Fruit fly (Drosophila melanogaster): ENCODE data around the gene ppan.

ppan gene

DNA sequence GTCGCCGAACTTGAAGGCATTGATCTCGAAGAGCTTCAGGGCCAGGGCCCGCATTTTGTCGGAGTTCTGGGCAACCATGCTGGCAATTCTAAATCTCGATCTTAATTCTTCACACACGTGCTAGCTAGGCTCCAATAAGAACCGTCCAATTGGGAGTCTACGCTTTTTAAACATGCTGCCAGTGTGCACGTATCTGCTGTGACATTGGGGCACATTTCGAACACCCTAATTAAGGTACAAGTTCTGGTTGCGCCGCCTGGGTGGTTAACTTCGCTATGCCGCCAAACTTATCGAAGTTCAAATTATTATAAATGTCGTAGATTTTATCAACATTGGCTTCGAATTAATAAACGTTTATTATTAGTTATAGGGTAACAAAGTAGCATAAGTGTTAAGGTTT is 42.9 kb upstream of the ppan start, which contains the start of gene r-l:
TSS of gene r-l (minus strand) at position 179 of the 400 bp plus-strand sequence.
- no peak for TF ChIP-seq N (GFP tag; optimal IDR thresholded peaks at IDR 0.05)
- no peak for TF ChIP-seq Abd-B (GFP tag; optimal IDR thresholded peaks at IDR 0.05)
- TF ChIP-seq fru (GFP tag; optimal IDR thresholded peaks at IDR 0.05), result no peak
- TF ChIP-seq Myc (optimal IDR thresholded peaks at IDR 0.05), result peak; percentile 19
- TF ChIP-seq Hr78 (GFP tag; optimal IDR thresholded peaks at IDR 0.05), result no peak
- TF ChIP-seq pan (optimal IDR thresholded peaks at IDR 0.05), result no peak
- no peak for TF ChIP-seq Rel (GFP tag; optimal IDR thresholded peaks at IDR 0.05)
- TF ChIP-seq Rel (tag; optimal IDR thresholded peaks at IDR 0.05), result peak; percentile 53
- TF ChIP-seq sage (GFP tag; optimal IDR thresholded peaks at IDR 0.05), result no peak
- TF ChIP-seq HLH106 (tag; optimal IDR thresholded peaks at IDR 0.05), result no peak
- TF ChIP-seq CG9705 (GFP tag; optimal IDR thresholded peaks at IDR 0.05), result no peak

DNA sequence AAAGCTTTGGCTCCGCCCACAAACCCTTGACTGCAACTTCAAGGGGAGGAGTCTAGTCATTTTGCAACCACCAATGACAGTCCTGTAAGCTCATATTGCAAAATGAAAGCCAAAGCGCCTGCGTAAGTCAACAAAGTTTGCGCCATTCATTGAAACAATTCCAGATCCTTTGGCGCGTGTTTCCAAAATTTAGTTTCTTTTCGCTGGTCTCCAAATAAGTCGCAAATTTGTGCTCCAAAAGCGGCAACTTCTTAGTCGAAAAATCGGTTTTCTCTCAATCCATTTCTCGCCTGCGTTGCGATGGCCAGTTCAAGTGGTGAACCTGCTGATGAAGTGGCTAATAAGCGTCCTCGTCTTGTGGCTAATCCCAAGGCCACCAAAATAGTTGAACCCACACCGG is 42.3 kb upstream of the ppan start, which contains the start of gene dmrt93B:
TSS of gene dmrt93B (plus strand) at position 301 of the 400 bp plus-strand sequence.
- TF ChIP-seq Sp1 (GFP tag; optimal IDR thresholded peaks at IDR 0.05) (no peak), jim (GFP tag; optimal IDR thresholded peaks at IDR 0.05) (no peak), HLH106 (tag; optimal IDR thresholded peaks at IDR 0.05) (no peak), woc (GFP tag; optimal IDR thresholded peaks at IDR 0.05) (no peak), Dif (GFP tag; optimal IDR thresholded peaks at IDR 0.05; ENCODE audit: partially characterized antibody) (no peak), Hnf4 (GFP tag; optimal IDR thresholded peaks at IDR 0.05) (no peak), h (GFP tag; optimal IDR thresholded peaks at IDR 0.05) (no peak), dsf (GFP tag; optimal IDR thresholded peaks at IDR 0.05; ENCODE audit: borderline replicate concordance) (no peak), Hr78 (GFP tag; optimal IDR thresholded peaks at IDR 0.05) (no peak), GATAd (GFP tag; optimal IDR thresholded peaks at IDR 0.05) (no peak), Jra (GFP tag; optimal IDR thresholded peaks at IDR 0.05) (no peak), foxo (GFP tag; optimal IDR thresholded peaks at IDR 0.05) (no peak), Rel (GFP tag; optimal IDR thresholded peaks at IDR 0.05) (no peak), Rel (tag; optimal IDR thresholded peaks at IDR 0.05) (no peak), fru (GFP tag; optimal IDR thresholded peaks at IDR 0.05) (no peak), rgr (GFP tag; optimal IDR thresholded peaks at IDR 0.05) (no peak), Mio (GFP tag; optimal IDR thresholded peaks at IDR 0.05) (no peak), Myc (optimal IDR thresholded peaks at IDR 0.05) (no peak), usp (GFP tag; optimal IDR thresholded peaks at IDR 0.05) (no peak), CG32264 (GFP tag; optimal IDR thresholded peaks at IDR 0.05) (no peak), psq (GFP tag; optimal IDR thresholded peaks at IDR 0.05) (no peak)

DNA sequence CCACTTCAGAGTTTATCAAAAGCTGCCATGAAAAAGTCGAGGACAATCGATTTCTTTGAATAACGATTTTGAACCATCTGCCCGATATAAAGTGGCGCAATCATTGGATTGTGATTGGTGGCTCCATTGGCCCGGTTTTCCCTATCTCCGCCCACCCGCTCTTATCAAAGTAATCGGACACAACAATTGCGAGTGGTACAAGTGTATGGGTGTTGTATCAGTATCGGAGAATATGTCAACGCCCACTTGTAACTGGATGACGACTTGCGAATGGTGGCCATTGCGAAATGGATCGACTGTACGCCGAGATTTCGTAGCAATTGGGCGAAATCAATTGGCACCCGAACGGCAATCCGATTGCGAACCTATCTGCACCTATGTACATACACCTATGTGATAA is 38.5 kb upstream of the ppan start:
- no peak for TF ChIP-seq usp (GFP tag; optimal IDR thresholded peaks at IDR 0.05)
- TF ChIP-seq dl (GFP tag; optimal IDR thresholded peaks at IDR 0.05; ENCODE audit: insufficient read depth in 1 of 2, partially characterized antibody in 2 of 2), result peak in 1 of 2 experiments; percentile 9

DNA sequence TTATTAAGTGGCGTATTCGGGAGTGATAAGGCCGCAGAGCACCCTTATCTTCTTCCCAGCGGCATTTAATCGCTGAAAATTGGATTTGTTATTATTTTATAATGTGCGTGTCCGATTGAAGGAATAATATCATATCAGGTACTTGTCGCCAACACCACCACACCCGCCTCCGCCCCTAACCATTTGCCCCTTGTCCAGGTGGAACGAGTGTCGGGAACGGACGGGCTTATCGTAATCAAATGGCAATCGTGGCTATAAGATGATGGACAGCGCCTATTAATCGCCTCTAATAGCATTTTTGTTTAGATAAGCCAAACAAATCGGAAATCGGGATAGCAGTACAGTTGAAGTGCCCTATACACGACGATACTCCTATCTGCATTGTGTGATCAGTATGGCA is 37.8 kb upstream of the ppan start:
- TF ChIP-seq br (GFP tag; optimal IDR thresholded peaks at IDR 0.05), result peak; percentile 17
- TF ChIP-seq h (GFP tag; optimal IDR thresholded peaks at IDR 0.05), result peak; percentile 34
- no peak for TF ChIP-seq foxo (GFP tag; optimal IDR thresholded peaks at IDR 0.05)

DNA sequence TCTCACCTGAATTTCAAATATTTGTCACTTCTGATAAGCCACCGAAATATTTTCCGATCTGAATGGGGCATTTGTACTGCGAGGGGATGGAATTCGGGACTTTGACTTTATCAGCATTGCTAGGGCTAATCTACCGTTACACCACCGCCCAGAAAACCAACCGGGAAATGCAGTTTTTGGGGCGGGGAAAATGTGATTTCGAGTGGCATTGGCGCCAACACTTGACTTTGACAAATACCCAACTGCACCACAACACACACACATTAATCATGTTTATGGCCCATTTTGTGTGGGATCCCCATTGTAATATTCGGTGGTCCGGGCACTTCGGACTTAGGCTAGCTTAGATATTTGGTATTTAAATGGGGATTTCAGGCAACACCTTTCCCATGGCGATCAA is 37.1 kb upstream of the ppan start:
- TF ChIP-seq h (GFP tag; optimal IDR thresholded peaks at IDR 0.05) (no peak), psq (GFP tag; optimal IDR thresholded peaks at IDR 0.05) (no peak), fru (GFP tag; optimal IDR thresholded peaks at IDR 0.05) (no peak), dl (GFP tag; optimal IDR thresholded peaks at IDR 0.05; ENCODE audit: insufficient read depth in 1 of 2, partially characterized antibody in 2 of 2) (no peak)

DNA sequence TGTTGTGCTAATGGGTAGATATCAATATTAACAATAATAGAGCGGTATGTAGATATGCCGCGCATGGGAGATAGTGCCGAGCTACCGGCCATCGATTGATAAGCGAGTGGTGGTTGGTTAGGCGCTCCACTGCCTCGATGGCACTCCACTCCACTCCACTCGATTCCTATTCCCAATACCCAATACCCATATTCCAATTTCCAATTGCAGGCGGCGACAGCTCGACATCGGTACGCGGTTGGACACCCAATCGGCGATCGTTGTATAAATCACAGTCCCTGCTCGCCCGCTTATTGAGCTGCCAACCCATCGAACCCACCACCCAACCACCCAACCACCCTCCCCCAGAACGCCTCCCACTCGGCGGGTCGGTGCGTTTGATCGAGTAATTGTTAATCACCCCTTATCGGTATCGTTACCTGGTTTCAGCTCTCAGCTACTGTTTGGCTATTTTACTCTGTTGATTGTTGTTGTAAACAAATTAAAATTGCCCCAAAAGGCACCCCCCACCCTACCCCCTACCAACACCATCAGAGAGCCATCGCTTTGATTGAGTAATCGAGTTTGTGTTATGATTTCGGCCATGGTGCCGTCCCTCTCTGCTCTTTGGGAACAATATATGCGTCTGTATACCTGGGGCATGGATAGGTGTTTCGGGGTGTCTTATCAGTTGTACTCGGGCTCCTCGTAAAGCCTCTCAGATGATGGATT is 35.0 kb upstream of the ppan start, which contains the start of gene HHEX:
TSS of gene HHEX (minus strand) at position 51 of the 711 bp plus-strand sequence.
- TF ChIP-seq CG32264 (GFP tag; optimal IDR thresholded peaks at IDR 0.05) (no peak), Rel (GFP tag; optimal IDR thresholded peaks at IDR 0.05) (no peak), Rel (tag; optimal IDR thresholded peaks at IDR 0.05) (peak; percentile 20)

All from whole organism, wandering third instar larva.